Worm (Caenorhabditis elegans) whole organism, young adult: Measurements from ENCODE around the gene H43I07.1.
A peak's percentile ranks its signal among the peaks of the same experiment; 100 is the strongest.

Experiments
- B0035.1 ChIP-seq: sonication (generic microtip); optimal IDR thresholded peaks from 2 replicates; lab custom pipeline; 2016; ENCODE audit warnings: missing genetic modification characterization, mild to moderate bottlenecking, missing compliant biosample characterization, missing genotype, missing genetic modification reagents
- B0336.3 ChIP-seq: fragments of 200-800 bp; sonication (Bioruptor generic); IDR thresholded peaks from 2 replicates; pipeline ENCODE4 v1.3.6; 2022; ENCODE audit warnings: missing genetic modification characterization, missing compliant biosample characterization
- C06A6.2 ChIP-seq: fragments of 200-800 bp; sonication (Bioruptor generic); conservative IDR thresholded peaks from 2 replicates; pipeline ENCODE4 v1.3.6; 2022; ENCODE audit warnings: missing genetic modification characterization, missing compliant biosample characterization
- F10E7.11 ChIP-seq: sonication (generic microtip); optimal IDR thresholded peaks from 2 replicates; lab custom pipeline; 2017; ENCODE audit warnings: mild to moderate bottlenecking, missing genetic modification characterization, moderate library complexity, missing compliant biosample characterization
- F57C9.4 ChIP-seq: sonication (generic microtip); optimal IDR thresholded peaks from 2 replicates; lab custom pipeline; 2017; ENCODE audit warnings: mild to moderate bottlenecking, missing genetic modification characterization, missing compliant biosample characterization
- T26A5.8 ChIP-seq: sonication (generic microtip); optimal IDR thresholded peaks from 2 replicates; lab custom pipeline; 2016; ENCODE audit warnings: missing genetic modification characterization, missing compliant biosample characterization
- Y53F4B.3 ChIP-seq: fragments of 200-800 bp; sonication (Bioruptor generic); IDR thresholded peaks from 2 replicates; pipeline ENCODE4 v1.3.6; 2022; ENCODE audit warnings: missing genetic modification reagents, missing genetic modification characterization, missing compliant biosample characterization
- Y53G8AR.9 ChIP-seq: fragments of 200-800 bp; sonication (Bioruptor generic); conservative IDR thresholded peaks from 2 replicates; pipeline ENCODE4 v1.3.6; 2022; ENCODE audit warnings: missing genetic modification reagents, missing genetic modification characterization, missing compliant biosample characterization
- Y79H2A.3 ChIP-seq: fragments of 200-800 bp; sonication (Bioruptor generic); conservative IDR thresholded peaks from 2 replicates; pipeline ENCODE4 v1.3.6; 2022; ENCODE audit warnings: missing genetic modification reagents, missing genetic modification characterization, missing compliant biosample characterization
- Y95B8A.8 ChIP-seq: fragments of 200-800 bp; sonication (Bioruptor generic); IDR thresholded peaks from 2 replicates; pipeline ENCODE4 v1.3.6; 2022; ENCODE audit warnings: missing genetic modification reagents, missing genetic modification characterization, missing compliant biosample characterization
- aptf-2 ChIP-seq: fragments of 200-800 bp; sonication (Bioruptor generic); conservative IDR thresholded peaks from 2 replicates; pipeline ENCODE4 v1.3.6; 2022; ENCODE audit warnings: missing genetic modification reagents, missing genetic modification characterization, missing compliant biosample characterization
- aptf-3 ChIP-seq: fragments of 200-800 bp; sonication (Bioruptor generic); IDR thresholded peaks from 2 replicates; pipeline ENCODE4 v1.3.6; 2022; ENCODE audit warnings: missing genetic modification characterization, missing compliant biosample characterization
- attf-3 ChIP-seq: fragments of 200-800 bp; sonication (Bioruptor generic); conservative IDR thresholded peaks from 2 replicates; pipeline ENCODE4 v1.3.6; 2022; ENCODE audit warnings: missing genetic modification reagents, missing genetic modification characterization, missing compliant biosample characterization
- attf-6 ChIP-seq: fragments of 200-800 bp; sonication (Bioruptor generic); IDR thresholded peaks from 2 replicates; pipeline ENCODE4 v1.3.6; 2022; ENCODE audit warnings: missing genetic modification reagents, missing genetic modification characterization, missing compliant biosample characterization
- bed-1 ChIP-seq: fragments of 200-800 bp; sonication (Bioruptor generic); IDR thresholded peaks from 2 replicates; pipeline ENCODE4 v1.3.6; 2022; ENCODE audit warnings: missing genetic modification reagents, missing genetic modification characterization, missing compliant biosample characterization
- ceh-100 ChIP-seq: fragments of 200-800 bp; sonication (Bioruptor generic); IDR thresholded peaks from 2 replicates; pipeline ENCODE4 v1.3.6; 2022; ENCODE audit warnings: missing genetic modification reagents, missing genetic modification characterization, missing compliant biosample characterization
- ceh-27 ChIP-seq: fragments of 200-800 bp; sonication (Bioruptor generic); optimal IDR thresholded peaks from 2 replicates; lab custom pipeline; 2018; ENCODE audit warnings: mild to moderate bottlenecking, missing genetic modification characterization, moderate library complexity, missing compliant biosample characterization
- ceh-79 ChIP-seq: sonication (generic microtip); optimal IDR thresholded peaks from 2 replicates; lab custom pipeline; 2017; ENCODE audit warnings: mild to moderate bottlenecking, missing genetic modification characterization, missing compliant biosample characterization
- ceh-91 ChIP-seq: fragments of 200-800 bp; sonication (Bioruptor generic); IDR thresholded peaks from 2 replicates; pipeline ENCODE4 v1.3.6; 2022; ENCODE audit warnings: missing genetic modification reagents, missing genetic modification characterization, missing compliant biosample characterization
- dox-1 ChIP-seq: fragments of 200-800 bp; sonication (Bioruptor generic); IDR thresholded peaks from 2 replicates; pipeline ENCODE4 v1.3.6; 2022; ENCODE audit warnings: missing genetic modification reagents, missing genetic modification characterization, missing compliant biosample characterization
- efl-1 ChIP-seq: fragments of 150-350 bp; optimal IDR thresholded peaks from 2 replicates; lab custom pipeline; 2014; ENCODE audit warnings: missing biosample characterization, missing genetic modification reagents, missing genetic modification characterization
- egl-44 ChIP-seq: fragments of 200-800 bp; sonication (Bioruptor generic); IDR thresholded peaks from 2 replicates; pipeline ENCODE4 v1.3.6; 2022; ENCODE audit warnings: missing genetic modification reagents, missing genetic modification characterization, missing compliant biosample characterization
- egrh-3 ChIP-seq: fragments of 200-800 bp; sonication (Bioruptor generic); IDR thresholded peaks from 2 replicates; pipeline ENCODE4 v1.3.6; 2022; ENCODE audit warnings: missing genetic modification reagents, missing genetic modification characterization, missing compliant biosample characterization
- ets-4 ChIP-seq: fragments of 200-800 bp; sonication (Bioruptor generic); optimal IDR thresholded peaks from 2 replicates; lab custom pipeline; 2018; ENCODE audit warnings: mild to moderate bottlenecking, missing genetic modification characterization, missing compliant biosample characterization
- hlh-12 ChIP-seq: sonication (generic microtip); optimal IDR thresholded peaks from 2 replicates; lab custom pipeline; 2016; ENCODE audit warnings: missing genetic modification characterization, missing compliant biosample characterization
- hlh-26 ChIP-seq: fragments of 200-800 bp; sonication (Bioruptor generic); conservative IDR thresholded peaks from 2 replicates; pipeline ENCODE4 v1.3.6; 2022; ENCODE audit warnings: missing genetic modification reagents, missing genetic modification characterization, missing compliant biosample characterization
- lag-1 ChIP-seq: fragments of 200-800 bp; sonication (Bioruptor generic); IDR thresholded peaks from 2 replicates; pipeline ENCODE4 v1.3.6; 2022; ENCODE audit warnings: missing genetic modification reagents, missing genetic modification characterization, missing compliant biosample characterization
- let-607 ChIP-seq, 2 experiments: fragments of 200-800 bp in 1 of 2; sonication (Bioruptor generic) in 1 of 2; sonication (generic microtip) in 1 of 2; optimal IDR thresholded peaks; 2 replicates each; lab custom pipeline; 2016 to 2018; ENCODE audit warnings: mild to moderate bottlenecking in 2 of 2, missing compliant biosample characterization in 2 of 2, missing genetic modification characterization in 2 of 2, moderate library complexity in 2 of 2, missing genotype in 1 of 2
- lin-26 ChIP-seq: fragments of 200-800 bp; sonication (Bioruptor generic); IDR thresholded peaks from 2 replicates; pipeline ENCODE4 v1.3.6; 2022; ENCODE audit warnings: missing genetic modification reagents, missing genetic modification characterization, missing compliant biosample characterization
- lin-35 ChIP-seq, 3 experiments: fragments of 150-350 bp in 2 of 3; sonication (generic microtip) in 1 of 3; optimal IDR thresholded peaks; 2 replicates each; lab custom pipeline; 2014 to 2018; ENCODE audit warnings: missing biosample characterization in 3 of 3, missing genetic modification characterization in 3 of 3, missing genetic modification reagents in 3 of 3
- lin-40 ChIP-seq: sonication (generic microtip); optimal IDR thresholded peaks from 2 replicates; lab custom pipeline; 2016; ENCODE audit warnings: missing genetic modification characterization, mild to moderate bottlenecking, missing compliant biosample characterization, missing genotype, missing genetic modification reagents
- mcd-1 ChIP-seq: fragments of 200-800 bp; sonication (Bioruptor generic); IDR thresholded peaks from 2 replicates; pipeline ENCODE4 v1.3.6; 2022; ENCODE audit warnings: missing genetic modification reagents, missing genetic modification characterization, missing compliant biosample characterization
- mel-28 ChIP-seq: sonication (generic microtip); optimal IDR thresholded peaks from 2 replicates; lab custom pipeline; 2016; ENCODE audit warnings: borderline replicate concordance, mild to moderate bottlenecking, missing genetic modification characterization, missing compliant biosample characterization
- mxl-1 ChIP-seq: sonication (generic microtip); optimal IDR thresholded peaks from 2 replicates; lab custom pipeline; 2016; ENCODE audit warnings: missing genetic modification characterization, missing compliant biosample characterization
- nhr-27 ChIP-seq: fragments of 200-800 bp; sonication (Bioruptor generic); optimal IDR thresholded peaks from 2 replicates; lab custom pipeline; 2018; ENCODE audit warnings: mild to moderate bottlenecking, missing genetic modification characterization, moderate library complexity, missing compliant biosample characterization
- nhr-80 ChIP-seq: sonication (generic microtip); optimal IDR thresholded peaks from 2 replicates; lab custom pipeline; 2016; ENCODE audit warnings: missing genetic modification characterization, missing compliant biosample characterization
- nhr-90 ChIP-seq: sonication (generic microtip); optimal IDR thresholded peaks from 2 replicates; lab custom pipeline; 2016; ENCODE audit warnings: missing genotype, mild to moderate bottlenecking, missing genetic modification characterization, missing compliant biosample characterization
- repo-1 ChIP-seq: sonication (generic microtip); optimal IDR thresholded peaks from 2 replicates; lab custom pipeline; 2017; ENCODE audit warnings: mild to moderate bottlenecking, missing genetic modification characterization, missing compliant biosample characterization
- snpc-3.4 ChIP-seq: sonication (generic microtip); optimal IDR thresholded peaks from 2 replicates; lab custom pipeline; 2017; ENCODE audit warnings: missing genetic modification characterization, mild to moderate bottlenecking, missing compliant biosample characterization, antibody characterized with exemption, moderate library complexity, missing genotype, missing genetic modification reagents
- unc-130 ChIP-seq: sonication (generic microtip); optimal IDR thresholded peaks from 2 replicates; lab custom pipeline; 2016; ENCODE audit warnings: missing genetic modification reagents, missing genetic modification characterization, missing compliant biosample characterization
- ztf-22 ChIP-seq: fragments of 200-800 bp; sonication (Bioruptor generic); optimal IDR thresholded peaks from 2 replicates; lab custom pipeline; 2018; ENCODE audit warnings: mild to moderate bottlenecking, missing genetic modification characterization, moderate library complexity, missing compliant biosample characterization
- ztf-26 ChIP-seq: sonication (generic microtip); optimal IDR thresholded peaks from 2 replicates; lab custom pipeline; 2017; ENCODE audit warnings: missing genetic modification characterization, missing compliant biosample characterization
- ztf-3 ChIP-seq: fragments of 200-800 bp; sonication (Bioruptor generic); optimal IDR thresholded peaks from 2 replicates; lab custom pipeline; 2018; ENCODE audit warnings: mild to moderate bottlenecking, missing genetic modification characterization, missing compliant biosample characterization
- ztf-6 ChIP-seq: fragments of 200-800 bp; sonication (Bioruptor generic); IDR thresholded peaks from 2 replicates; pipeline ENCODE4 v1.3.6; 2022; ENCODE audit warnings: missing genetic modification reagents, missing genetic modification characterization, missing compliant biosample characterization

H43I07.1 gene

DNA sequence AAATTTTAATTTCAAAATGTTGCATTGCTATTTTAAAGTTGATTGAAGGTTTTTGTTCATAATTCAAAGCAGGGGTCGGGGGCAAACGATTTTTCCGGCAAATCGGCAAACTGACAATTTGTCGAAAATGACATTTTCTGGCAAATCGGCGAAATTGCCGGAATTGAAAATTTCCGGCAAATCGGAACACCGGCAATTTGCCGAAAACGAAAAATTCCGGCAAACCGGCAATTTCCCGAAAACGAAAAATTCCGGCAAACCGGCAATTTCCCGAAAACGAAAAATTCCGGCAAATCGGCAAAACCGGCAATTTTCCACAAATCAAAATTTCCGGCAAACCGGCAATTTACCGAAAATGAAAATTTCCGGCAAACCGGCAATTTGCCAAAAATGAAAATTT lies 14.3 kb upstream of the H43I07.1 start (continued):
- no peak for TF ChIP-seq ceh-27 (GFP tag; lab: Kevin White, UChicago)
- TF ChIP-seq attf-3, result no peak
- no peak for TF ChIP-seq hlh-26
- no peak for TF ChIP-seq ztf-22 (GFP tag; lab: Kevin White, UChicago)
- TF ChIP-seq ets-4 (GFP tag; lab: Kevin White, UChicago), result no peak
- no peak for TF ChIP-seq let-607 (tag; optimal IDR thresholded peaks at IDR 0.05; lab: Kevin White, UChicago)
- no peak for TF ChIP-seq C06A6.2
- TF ChIP-seq repo-1 (tag; lab: Kevin White, UChicago), result peak; percentile 68
- peak; percentile 62; the same call in 1 of the 2 replicates for TF ChIP-seq mcd-1 (GFP tag; lab: Robert Waterston, UW)
- TF ChIP-seq, all 124 proteins: peak for 21

DNA sequence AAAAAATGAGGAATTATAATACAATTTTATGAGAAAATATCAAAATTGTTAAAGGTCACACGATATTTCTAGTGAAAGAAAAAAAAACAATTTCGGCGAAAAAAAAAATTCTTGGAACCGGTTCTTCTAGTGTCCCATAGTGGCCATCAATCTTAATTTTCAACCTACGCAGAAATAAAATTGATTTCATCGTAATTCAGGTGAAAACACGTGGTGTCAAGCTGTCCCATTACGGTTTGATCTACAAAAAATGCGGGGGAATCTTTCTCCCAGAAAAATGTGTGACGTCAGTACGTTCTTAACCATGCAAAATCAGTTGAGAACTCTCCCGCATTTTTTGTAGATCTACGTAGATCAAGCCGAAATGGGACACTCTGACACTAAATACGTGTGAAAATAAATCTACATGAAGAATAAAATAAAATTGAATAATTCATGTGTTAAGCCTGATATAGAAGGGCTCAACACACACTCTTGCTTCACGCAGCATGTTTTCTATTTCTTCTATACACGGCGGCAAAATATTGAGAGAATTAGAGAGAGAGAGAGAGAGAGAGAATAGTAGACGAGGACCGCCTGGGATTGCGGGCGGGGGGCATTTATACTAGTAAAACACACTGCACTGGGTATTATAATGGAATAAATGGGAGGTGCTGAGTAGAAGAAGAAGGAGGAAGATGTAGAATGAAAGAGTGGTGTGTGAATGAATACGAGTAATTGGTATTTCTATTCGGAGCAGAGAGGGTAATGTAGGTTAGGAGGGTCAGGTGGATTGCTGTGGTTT lies 11.6 kb upstream of the H43I07.1 start:
- TF ChIP-seq nhr-80 (tag; lab: Kevin White, UChicago) (no peak), lin-40 (tag; lab: Kevin White, UChicago) (peak; percentile 24), ceh-100 (GFP tag; lab: Robert Waterston, UW) (no peak), egl-44 (GFP tag; lab: Robert Waterston, UW) (no peak), egrh-3 (GFP tag; lab: Robert Waterston, UW) (no peak), ztf-26 (tag; lab: Kevin White, UChicago) (peak; percentile 66), ceh-79 (no peak), mel-28 (tag; lab: Kevin White, UChicago) (no peak), lin-35 (GFP tag; optimal IDR thresholded peaks at IDR 0.05; lab: Kevin White, UChicago) (peak in 1 of 3 experiments; percentile 20), lin-26 (no peak)

DNA sequence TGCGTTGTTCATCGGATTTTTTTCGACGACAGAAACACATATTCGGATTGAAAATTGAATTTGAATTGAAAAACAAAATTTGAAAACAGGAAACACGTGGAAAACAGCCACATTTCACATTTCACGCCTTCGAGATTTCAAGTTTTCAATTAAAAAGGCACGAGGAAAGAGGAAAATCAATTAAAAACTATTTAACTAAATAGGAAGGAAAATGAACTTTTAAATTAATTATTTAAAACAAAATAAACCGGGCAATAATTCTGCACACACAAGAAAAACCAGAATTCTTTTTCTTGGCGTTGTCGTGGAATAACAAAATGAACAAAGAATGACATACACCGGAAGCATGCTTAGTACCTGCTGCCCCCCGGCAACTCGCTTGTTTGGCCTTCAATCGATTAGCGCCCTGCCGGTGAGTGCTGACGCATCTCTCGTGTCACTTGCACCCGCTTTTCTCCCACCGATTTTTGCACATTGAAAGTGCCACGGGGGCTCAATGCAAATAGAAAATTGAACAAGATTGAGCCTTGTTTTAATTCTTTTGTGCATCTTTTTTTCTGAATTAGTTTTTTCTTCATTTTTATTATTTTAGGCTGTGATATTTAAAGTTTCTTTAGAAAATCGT lies 9.8 kb upstream of the H43I07.1 start, which contains the start of gene Y45G5AM.9:
TSS of gene Y45G5AM.9 (minus strand) at position 51 of the 625 bp plus-strand sequence.
- TF ChIP-seq aptf-2 (GFP tag; lab: Robert Waterston, UW) (no peak), B0336.3 (GFP tag; lab: Robert Waterston, UW) (peak; percentile 45; the same call in 1 of the 2 replicates), T26A5.8 (tag; lab: Kevin White, UChicago) (no peak), efl-1 (GFP tag; lab: Kevin White, UChicago) (peak; percentile 36), Y95B8A.8 (GFP tag; lab: Robert Waterston, UW) (no peak), Y79H2A.3 (GFP tag; lab: Robert Waterston, UW) (no peak), ceh-27 (GFP tag; lab: Kevin White, UChicago) (peak; percentile 62), attf-6 (GFP tag; lab: Robert Waterston, UW) (no peak), nhr-27 (tag; lab: Kevin White, UChicago) (no peak), Y53G8AR.9 (GFP tag; lab: Robert Waterston, UW) (0 out of 2 replicates have a peak, but pooled peaks have one; percentile 54), dox-1 (GFP tag; lab: Robert Waterston, UW) (peak; percentile 57; the same call in 1 of the 2 replicates), let-607 (tag; optimal IDR thresholded peaks at IDR 0.05; lab: Kevin White, UChicago) (peak in 1 of 2 experiments; percentile 8), ceh-79 (no peak), mxl-1 (tag; lab: Kevin White, UChicago) (no peak), nhr-90 (tag; lab: Kevin White, UChicago) (no peak), B0035.1 (tag; lab: Kevin White, UChicago) (no peak), lag-1 (GFP tag; lab: Robert Waterston, UW) (no peak), aptf-3 (GFP tag; lab: Robert Waterston, UW) (no peak), Y53F4B.3 (GFP tag; lab: Robert Waterston, UW) (no peak), hlh-12 (tag; lab: Kevin White, UChicago) (no peak), ztf-3 (GFP tag; lab: Kevin White, UChicago) (no peak), egl-44 (GFP tag; lab: Robert Waterston, UW) (no peak), snpc-3.4 (tag; lab: Kevin White, UChicago) (peak; percentile 10), F10E7.11 (tag; lab: Kevin White, UChicago) (no peak), unc-130 (GFP tag; lab: Kevin White, UChicago) (no peak), F57C9.4 (tag; lab: Kevin White, UChicago) (no peak), ceh-91 (no peak), bed-1 (GFP tag; lab: Robert Waterston, UW) (no peak), ztf-6 (GFP tag; lab: Robert Waterston, UW) (no peak)
